Worm (Caenorhabditis elegans): ENCODE measurements around the gene clec-126.

- peak; percentile 5 for TF ChIP-seq nhr-237 (tag; optimal IDR thresholded peaks at IDR 0.05)
- no peak for TF ChIP-seq lin-13 (tag; optimal IDR thresholded peaks at IDR 0.05)
- TF ChIP-seq drap-1 (GFP tag; optimal IDR thresholded peaks at IDR 0.05) = no peak
- TF ChIP-seq unc-62 (GFP tag; optimal IDR thresholded peaks at IDR 0.05) = no peak
- TF ChIP-seq pha-4 (tag; optimal IDR thresholded peaks at IDR 0.05) = no peak
- peak; percentile 14 for TF ChIP-seq mep-1 (tag; optimal IDR thresholded peaks at IDR 0.05)
- TF ChIP-seq ceh-83 (GFP tag; optimal IDR thresholded peaks at IDR 0.05) = no peak
- TF ChIP-seq nhr-12 (tag; optimal IDR thresholded peaks at IDR 0.05) = no peak
- no peak for TF ChIP-seq nhr-76 (tag; optimal IDR thresholded peaks at IDR 0.05)
Observed at ce11 chrII:3553453-3553852, 34.2 kb downstream of the clec-126 start, which contains the start of gene dnc-3.

Measured in whole organism, mixed stage, embryonic.